Fruit fly (Drosophila melanogaster) whole organism, wandering third instar larva: ENCODE measurements around the gene Cog2.

Experiments
- Abd-B ChIP-seq: fragments of >200 bp; optimal IDR thresholded peaks from 2 replicates; lab custom pipeline; 2017; ENCODE audit warnings: missing biosample characterization, missing genetic modification characterization
- Dif ChIP-seq: fragments of 200-275, 200-300 bp; sonication (Bioruptor generic); optimal IDR thresholded peaks from 2 replicates; lab custom pipeline; 2018; ENCODE audit warnings: missing biosample characterization, missing genetic modification characterization; ENCODE audit not compliant: partially characterized antibody
- Hr78 ChIP-seq: fragments of >200 bp; optimal IDR thresholded peaks from 2 replicates; lab custom pipeline; 2017; ENCODE audit warnings: missing biosample characterization, missing genetic modification characterization
- N ChIP-seq: fragments of >200 bp; optimal IDR thresholded peaks from 2 replicates; lab custom pipeline; 2018; ENCODE audit warnings: missing biosample characterization, missing external identifiers, missing genetic modification characterization
- br ChIP-seq: fragments of 200-800 bp; sonication (Bioruptor generic); optimal IDR thresholded peaks from 2 replicates; lab custom pipeline; 2016; ENCODE audit warnings: missing biosample characterization, missing genetic modification characterization
- brk ChIP-seq: fragments of 200-800 bp; sonication (Bioruptor generic); optimal IDR thresholded peaks from 2 replicates; lab custom pipeline; 2016; ENCODE audit warnings: missing biosample characterization, mild to moderate bottlenecking, missing genetic modification characterization
- h ChIP-seq: fragments of 200-800 bp; sonication (Bioruptor generic); optimal IDR thresholded peaks from 3 replicates; lab custom pipeline; 2016; ENCODE audit warnings: missing biosample characterization, mild to moderate bottlenecking, missing genetic modification characterization
- lola ChIP-seq: fragments of >200 bp; optimal IDR thresholded peaks from 2 replicates; lab custom pipeline; 2017; ENCODE audit warnings: missing biosample characterization, missing genetic modification characterization
- rgr ChIP-seq: fragments of 200-800 bp; sonication (Bioruptor generic); optimal IDR thresholded peaks from 3 replicates; lab custom pipeline; 2016; ENCODE audit warnings: missing biosample characterization, mild to moderate bottlenecking, missing genetic modification characterization
- tai ChIP-seq: sonication (Bioruptor generic); optimal IDR thresholded peaks from 2 replicates; lab custom pipeline; 2016; ENCODE audit warnings: missing biosample characterization, missing genetic modification characterization
- usp ChIP-seq: fragments of >200 bp; optimal IDR thresholded peaks from 2 replicates; lab custom pipeline; 2017; ENCODE audit warnings: missing biosample characterization, missing genetic modification characterization

DNA sequence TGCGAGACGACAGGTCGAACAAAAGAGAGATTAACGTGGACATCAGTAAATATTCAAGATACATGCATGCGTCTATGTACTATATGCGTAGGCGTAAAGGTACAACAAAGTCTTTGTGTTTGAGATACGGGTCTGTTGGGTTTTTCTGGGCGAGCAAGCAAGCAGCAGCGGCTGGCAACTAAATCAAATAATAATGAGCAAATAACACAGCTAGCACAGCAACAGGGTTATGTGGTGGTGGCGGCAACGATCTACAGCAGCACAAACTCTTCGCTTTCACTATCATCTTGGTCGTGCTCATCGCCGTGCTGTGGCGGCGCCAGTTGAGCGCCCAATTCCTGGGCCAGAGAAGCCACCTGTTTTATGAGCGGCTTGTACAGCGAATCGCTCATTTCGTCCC, 7.4 kb downstream of the Cog2 start:
- TF ChIP-seq br (GFP tag; lab: Kevin White, UChicago) = no peak
- TF ChIP-seq brk (GFP tag; lab: Kevin White, UChicago) = no peak
- TF ChIP-seq Abd-B (GFP tag; lab: Kevin White, UChicago) = no peak
- no peak for TF ChIP-seq h (GFP tag; lab: Kevin White, UChicago)
- no peak for TF ChIP-seq N
- no peak for TF ChIP-seq Dif (GFP tag; lab: Kevin White, UChicago)
- no peak for TF ChIP-seq Hr78 (GFP tag; lab: Kevin White, UChicago)
- no peak for TF ChIP-seq lola
- no peak for TF ChIP-seq tai (GFP tag; lab: Kevin White, UChicago)
- TF ChIP-seq usp (GFP tag; lab: Kevin White, UChicago) = no peak
- no peak for TF ChIP-seq rgr
